Worm (Caenorhabditis elegans): ENCODE measurements around the gene nsph-4.2.
"Not testable (repeated sequence)": the region's sequence is repeated elsewhere in the genome, so short reads cannot be mapped to it uniquely, and the experiment has no call there.

nsph-4.2 gene

DNA sequence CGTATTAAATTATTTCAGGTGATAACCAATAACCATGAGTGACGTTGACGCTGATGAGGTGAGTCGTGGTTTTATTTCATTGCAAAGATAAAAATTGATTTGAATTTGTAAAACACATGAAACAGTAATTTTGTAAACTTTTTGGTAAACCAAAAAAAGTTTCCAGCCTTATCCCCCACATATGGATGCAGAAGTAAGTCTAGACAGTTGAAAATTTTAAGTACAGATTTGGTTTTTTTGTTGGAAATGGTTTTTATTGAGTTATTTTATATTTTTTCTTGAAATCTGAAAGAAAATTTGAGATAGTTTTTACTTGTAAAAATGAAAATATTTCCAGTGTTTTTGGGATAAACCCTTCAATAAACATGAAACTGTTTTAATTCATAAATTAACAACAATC, 14.0 kb upstream of the nsph-4.2 start, which contains the start of gene tni-4:
Gene tni-4, plus strand, starts transcription at position 19 of the 400 bp plus-strand sequence.
- TF ChIP-seq ref-1 (GFP tag; conservative IDR thresholded peaks at IDR 0.05) (no peak), flt-1 (GFP tag; IDR thresholded peaks at IDR 0.05) (no peak), klf-2 (GFP tag; conservative IDR thresholded peaks at IDR 0.05) (no peak), T22C8.4 (GFP tag; IDR thresholded peaks at IDR 0.05) (no peak), med-1 (GFP tag; optimal IDR thresholded peaks at IDR 0.05; ENCODE audit: insufficient read depth) (no peak), ztf-29 (GFP tag; IDR thresholded peaks at IDR 0.05) (no peak), ztf-23 (GFP tag; IDR thresholded peaks at IDR 0.05) (no peak), tab-1 (GFP tag; IDR thresholded peaks at IDR 0.05) (no peak), cog-1 (tag; optimal IDR thresholded peaks at IDR 0.05) (no peak)

DNA sequence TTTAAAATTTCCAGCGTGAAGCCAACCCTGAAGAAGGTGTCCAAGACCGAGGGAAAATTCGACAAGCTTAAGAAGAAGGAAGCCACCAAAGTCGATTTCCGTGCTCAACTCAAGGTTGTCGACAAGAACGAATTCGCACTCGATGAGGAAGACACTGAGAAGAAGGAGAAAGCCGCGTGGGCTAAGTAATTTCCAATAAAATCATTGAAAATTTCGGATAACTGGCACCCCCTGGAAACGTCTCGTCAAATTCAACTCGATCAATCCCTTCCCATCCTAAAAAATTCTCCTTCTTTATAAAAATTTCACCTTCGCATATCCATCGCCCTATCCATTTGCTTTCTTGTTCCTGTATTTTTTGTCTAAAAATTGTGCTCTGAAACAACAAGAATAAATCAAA, 11.9 kb upstream of the nsph-4.2 start:
- TF ChIP-seq flt-1 (GFP tag; IDR thresholded peaks at IDR 0.05) (no peak), med-1 (GFP tag; optimal IDR thresholded peaks at IDR 0.05; ENCODE audit: insufficient read depth) (no peak), tab-1 (GFP tag; IDR thresholded peaks at IDR 0.05) (no peak), ztf-29 (GFP tag; IDR thresholded peaks at IDR 0.05) (no peak), ref-1 (GFP tag; conservative IDR thresholded peaks at IDR 0.05) (no peak), ztf-23 (GFP tag; IDR thresholded peaks at IDR 0.05) (no peak), klf-2 (GFP tag; conservative IDR thresholded peaks at IDR 0.05) (no peak), cog-1 (tag; optimal IDR thresholded peaks at IDR 0.05) (no peak), T22C8.4 (GFP tag; IDR thresholded peaks at IDR 0.05) (no peak)

DNA sequence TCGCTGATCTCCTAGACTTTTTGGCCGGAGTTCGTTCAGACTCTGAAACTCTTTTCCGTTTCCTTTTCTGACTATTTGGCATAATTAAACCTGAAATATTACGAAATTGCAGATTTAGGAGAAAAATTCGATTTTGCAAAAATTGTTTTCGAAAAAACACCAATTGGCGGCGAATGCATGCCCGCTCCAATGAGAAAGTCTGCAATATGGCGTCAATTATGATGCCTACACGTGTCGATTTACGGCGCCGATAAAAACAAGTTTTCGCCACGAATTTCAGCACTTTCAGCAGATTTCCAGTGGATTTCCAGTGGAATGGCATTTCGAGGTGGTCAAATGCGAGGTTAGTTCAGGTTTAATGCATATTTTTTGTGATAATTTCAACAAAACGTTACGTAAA, 9.2 kb upstream of the nsph-4.2 start, which contains the start of the genes Y59E9AL.36 and nbet-1:
Gene Y59E9AL.36, minus strand, starts transcription at position 92 of the 400 bp plus-strand sequence.
Gene nbet-1, plus strand, starts transcription at position 112 of the 400 bp plus-strand sequence.
- peak; percentile 39 for TF ChIP-seq cog-1 (tag; optimal IDR thresholded peaks at IDR 0.05)
- no peak for TF ChIP-seq ztf-23 (GFP tag; IDR thresholded peaks at IDR 0.05)

DNA sequence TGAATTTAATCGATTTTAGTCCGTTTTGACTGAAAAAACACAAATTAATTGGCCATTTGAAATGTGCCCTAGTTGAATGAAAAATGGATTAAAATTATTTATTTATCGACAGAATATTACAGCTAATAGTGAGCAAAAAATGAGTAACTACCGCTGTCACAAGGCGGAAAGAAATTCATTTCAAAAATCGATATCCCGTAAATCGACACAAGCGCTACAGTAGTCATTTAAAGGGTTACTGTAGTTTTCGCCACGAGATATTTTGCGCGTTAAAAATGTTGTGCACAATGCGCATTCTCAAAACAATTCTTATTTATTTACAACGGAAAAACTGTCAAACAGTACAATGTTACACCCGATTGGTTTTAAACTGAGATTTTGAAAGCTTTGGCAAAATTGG, 8.0 kb upstream of the nsph-4.2 start:
- TF ChIP-seq flt-1 (GFP tag; IDR thresholded peaks at IDR 0.05) (no peak), ztf-29 (GFP tag; IDR thresholded peaks at IDR 0.05) (no peak), med-1 (GFP tag; optimal IDR thresholded peaks at IDR 0.05; ENCODE audit: insufficient read depth) (no peak), cog-1 (tag; optimal IDR thresholded peaks at IDR 0.05) (no peak)

DNA sequence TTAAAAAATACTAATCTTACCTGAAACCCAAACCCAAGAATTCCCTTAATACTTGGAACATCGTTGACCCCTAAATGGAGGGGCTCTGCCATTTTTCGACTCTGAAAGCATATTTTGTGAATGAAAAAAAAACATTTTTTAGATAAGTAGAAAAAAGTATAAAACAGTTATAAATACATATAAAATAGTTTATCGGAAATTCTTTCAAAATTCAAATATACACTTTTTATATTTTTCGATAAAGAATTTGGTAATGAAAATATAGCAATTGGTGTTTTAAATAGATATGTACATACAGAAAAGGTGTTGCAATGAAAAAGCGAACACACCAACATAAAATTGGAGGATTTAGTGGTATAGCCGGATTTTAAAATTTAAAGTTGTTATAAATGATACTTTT, 3.5 kb upstream of the nsph-4.2 start, which contains the start of gene Y59E9AL.4:
Gene Y59E9AL.4, minus strand, starts transcription at position 101 of the 400 bp plus-strand sequence.
- TF ChIP-seq klf-2 (GFP tag; conservative IDR thresholded peaks at IDR 0.05) (no peak), ref-1 (GFP tag; conservative IDR thresholded peaks at IDR 0.05) (no peak), med-1 (GFP tag; optimal IDR thresholded peaks at IDR 0.05; ENCODE audit: insufficient read depth) (no peak), tab-1 (GFP tag; IDR thresholded peaks at IDR 0.05) (no peak), cog-1 (tag; optimal IDR thresholded peaks at IDR 0.05) (no peak), flt-1 (GFP tag; IDR thresholded peaks at IDR 0.05) (no peak), ztf-23 (GFP tag; IDR thresholded peaks at IDR 0.05) (no peak), ztf-29 (GFP tag; IDR thresholded peaks at IDR 0.05) (no peak), T22C8.4 (GFP tag; IDR thresholded peaks at IDR 0.05) (no peak)

DNA sequence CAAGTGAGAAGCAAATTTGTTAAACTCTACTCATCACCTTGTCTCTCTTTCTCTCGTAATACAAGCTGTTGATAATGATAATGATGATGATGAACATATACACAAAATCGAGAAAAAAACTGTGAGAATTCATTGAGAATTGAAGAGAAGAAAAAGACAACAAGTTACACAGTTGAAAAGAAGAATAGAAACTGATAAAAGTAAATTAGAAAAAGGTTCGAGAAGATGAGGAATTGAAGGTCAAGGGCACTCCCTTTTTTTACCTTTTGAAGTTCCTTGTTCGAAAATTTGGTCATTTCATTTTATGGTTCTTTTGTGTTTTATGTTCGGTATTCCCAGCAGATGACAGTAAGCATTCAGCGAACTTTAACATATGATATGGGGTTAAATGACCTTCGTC, 2.2 kb upstream of the nsph-4.2 start:
- TF ChIP-seq flt-1 (GFP tag; IDR thresholded peaks at IDR 0.05) (no peak), tab-1 (GFP tag; IDR thresholded peaks at IDR 0.05) (no peak), klf-2 (GFP tag; conservative IDR thresholded peaks at IDR 0.05) (no peak), med-1 (GFP tag; optimal IDR thresholded peaks at IDR 0.05; ENCODE audit: insufficient read depth) (no peak), T22C8.4 (GFP tag; IDR thresholded peaks at IDR 0.05) (no peak), cog-1 (tag; optimal IDR thresholded peaks at IDR 0.05) (no peak)

DNA sequence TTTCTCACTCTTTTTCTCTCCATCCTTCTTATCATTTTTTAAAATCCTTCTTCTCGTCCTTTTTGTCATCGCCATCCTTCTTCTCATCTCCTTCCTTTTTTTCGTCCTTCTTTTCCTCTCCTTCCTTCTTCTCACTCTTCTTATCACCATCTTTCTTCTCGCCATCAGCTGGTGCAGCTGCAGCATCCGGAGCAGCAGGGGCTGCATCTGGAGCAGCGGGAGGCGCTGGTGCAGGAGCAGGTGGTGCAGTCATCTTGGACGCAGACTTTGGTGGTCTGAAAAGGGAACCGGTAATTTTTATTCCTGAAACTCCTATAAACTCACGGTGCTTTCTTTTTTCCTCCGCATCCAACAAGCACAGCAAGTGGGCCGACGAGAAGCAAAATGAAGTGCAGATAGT, 3.1 kb downstream of the nsph-4.2 start:
- TF ChIP-seq flt-1 (GFP tag; IDR thresholded peaks at IDR 0.05) = no peak
- no peak for TF ChIP-seq cog-1 (tag; optimal IDR thresholded peaks at IDR 0.05)
- no peak for TF ChIP-seq tab-1 (GFP tag; IDR thresholded peaks at IDR 0.05)
- no peak for TF ChIP-seq klf-2 (GFP tag; conservative IDR thresholded peaks at IDR 0.05)
- no peak for TF ChIP-seq T22C8.4 (GFP tag; IDR thresholded peaks at IDR 0.05)
- TF ChIP-seq med-1 (GFP tag; optimal IDR thresholded peaks at IDR 0.05; ENCODE audit: insufficient read depth) = no peak
- TF ChIP-seq ref-1 (GFP tag; conservative IDR thresholded peaks at IDR 0.05) = no peak
- TF ChIP-seq ztf-23 (GFP tag; IDR thresholded peaks at IDR 0.05) = no peak
- TF ChIP-seq ztf-29 (GFP tag; IDR thresholded peaks at IDR 0.05) = no peak

DNA sequence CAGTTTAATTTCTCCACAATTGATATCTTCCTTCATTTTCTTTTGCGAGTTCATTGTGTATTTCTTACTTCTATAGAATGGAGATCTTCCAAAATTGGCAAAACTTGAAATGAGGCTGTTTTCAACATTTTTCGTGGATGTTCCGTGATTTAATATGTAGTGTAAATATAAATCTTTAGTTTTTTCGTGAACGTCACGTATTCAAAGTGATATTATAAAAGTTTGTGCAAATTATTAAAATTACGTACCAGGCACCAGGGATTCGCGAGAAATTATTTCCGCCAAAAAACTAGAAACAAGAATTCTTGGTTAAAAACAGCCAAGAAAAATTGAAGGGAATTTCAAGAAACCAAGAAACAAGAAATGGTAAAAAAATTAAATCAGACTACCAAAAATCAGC, 5.6 kb downstream of the nsph-4.2 start, which contains the start of gene Y59E9AL.8:
Gene Y59E9AL.8, minus strand, starts transcription at position 101 of the 400 bp plus-strand sequence.
- no peak for TF ChIP-seq ref-1 (GFP tag; conservative IDR thresholded peaks at IDR 0.05)

DNA sequence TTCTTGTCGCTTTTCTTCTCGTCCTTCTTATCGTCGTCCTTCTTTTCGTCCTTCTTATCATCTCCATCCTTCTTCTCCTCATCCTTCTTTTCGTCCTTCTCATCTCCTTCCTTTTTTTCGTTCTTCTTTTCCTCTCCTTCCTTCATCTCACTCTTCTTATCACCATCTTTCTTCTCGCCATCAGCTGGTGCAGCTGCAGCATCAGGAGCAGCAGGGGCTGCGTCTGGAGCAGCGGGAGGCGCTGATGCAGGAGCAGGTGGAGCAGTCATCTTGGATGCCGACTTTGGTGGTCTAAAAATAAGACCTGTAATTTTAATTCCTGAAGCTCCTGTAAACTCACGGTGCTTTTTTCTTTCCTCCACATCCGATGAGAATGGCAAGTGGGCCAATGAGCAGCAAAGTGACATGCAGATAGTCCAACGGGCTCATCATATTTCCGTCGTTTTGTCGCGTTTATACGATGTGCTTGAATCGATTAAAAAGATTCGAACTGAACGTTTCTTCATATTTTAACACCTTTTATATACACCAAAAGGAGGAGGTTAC, 6.8 kb downstream of the nsph-4.2 start, which contains the start of gene cylc-1:
Gene cylc-1, minus strand, starts transcription at position 496 of the 546 bp plus-strand sequence.
- TF ChIP-seq klf-2 (GFP tag; conservative IDR thresholded peaks at IDR 0.05); ztf-23 (GFP tag; IDR thresholded peaks at IDR 0.05); T22C8.4 (GFP tag; IDR thresholded peaks at IDR 0.05): not testable (repeated sequence)

DNA sequence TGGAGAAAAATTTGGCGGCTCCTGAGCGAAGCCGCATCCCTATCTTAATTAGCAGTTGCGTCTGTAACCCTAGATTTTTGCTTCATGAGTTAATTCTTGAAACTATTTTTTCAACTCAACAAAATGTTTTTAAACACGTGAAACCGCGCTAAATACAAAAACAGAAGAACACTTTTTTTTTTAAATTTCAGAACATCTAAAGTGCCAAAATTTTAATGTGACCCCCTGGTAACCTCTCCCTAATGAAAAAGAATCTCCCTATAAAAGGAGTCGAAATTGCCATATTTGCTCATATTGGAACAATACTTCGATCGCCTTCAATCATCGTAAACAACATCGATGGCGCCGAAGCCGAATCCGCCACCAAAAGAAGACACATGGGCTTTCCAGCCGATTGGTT, 8.0 kb downstream of the nsph-4.2 start, which contains the start of gene nsph-4.1:
Gene nsph-4.1, plus strand, starts transcription at position 301 of the 400 bp plus-strand sequence.
- TF ChIP-seq T22C8.4 (GFP tag; IDR thresholded peaks at IDR 0.05); cog-1 (tag; optimal IDR thresholded peaks at IDR 0.05); ztf-23 (GFP tag; IDR thresholded peaks at IDR 0.05): not testable (repeated sequence)

DNA sequence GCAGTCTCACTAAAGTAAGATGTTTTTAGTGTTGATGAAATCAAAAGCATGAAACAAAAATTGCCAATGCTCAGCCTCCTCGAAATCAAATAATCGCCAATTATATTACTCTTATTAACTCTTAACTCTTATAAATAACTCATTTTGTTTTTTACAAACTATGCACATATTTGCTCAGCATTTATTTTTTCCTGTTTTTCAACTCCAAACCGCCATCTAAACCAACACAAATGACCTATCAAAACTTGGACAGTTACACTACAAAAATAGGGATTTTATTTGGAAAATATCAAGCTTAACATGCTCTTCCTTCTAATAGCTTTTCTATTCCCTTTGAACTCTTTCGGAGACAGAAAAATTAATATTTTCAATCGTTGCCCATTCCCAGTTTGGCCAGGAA, 10.0 kb downstream of the nsph-4.2 start, which contains the start of gene thn-6:
Gene thn-6, plus strand, starts transcription at position 301 of the 400 bp plus-strand sequence.
- TF ChIP-seq med-1 (GFP tag; optimal IDR thresholded peaks at IDR 0.05; ENCODE audit: insufficient read depth) (no peak), ref-1 (GFP tag; conservative IDR thresholded peaks at IDR 0.05) (no peak), ztf-29 (GFP tag; IDR thresholded peaks at IDR 0.05) (no peak), tab-1 (GFP tag; IDR thresholded peaks at IDR 0.05) (no peak), klf-2 (GFP tag; conservative IDR thresholded peaks at IDR 0.05) (no peak)

All from whole organism, midembryonic.